Worm (Caenorhabditis elegans): ENCODE measurements around the gene R10E4.7.

- TF ChIP-seq snpc-4 (tag; optimal IDR thresholded peaks at IDR 0.05) (peak; percentile 63), aly-2 (tag; optimal IDR thresholded peaks at IDR 0.05) (no peak)
Measured at ce11 chrIII:4332543-4333042, 38.0 kb downstream of the R10E4.7 start, which contains the start of gene cdk-12.
